Worm (Caenorhabditis elegans) whole organism, L3 larva: ENCODE measurements around the gene unc-69.

Experiments
- elt-1 ChIP-seq: fragments of 150-350 bp; optimal IDR thresholded peaks from 2 replicates; lab custom pipeline; 2014; ENCODE audit warnings: missing biosample characterization, missing genetic modification characterization
- fos-1 ChIP-seq: fragments of 150-350 bp; optimal IDR thresholded peaks from 2 replicates; lab custom pipeline; 2014; ENCODE audit warnings: missing biosample characterization, missing genetic modification characterization
- jun-1 ChIP-seq: fragments of 150-350 bp; optimal IDR thresholded peaks from 2 replicates; lab custom pipeline; 2014; ENCODE audit warnings: missing biosample characterization, missing genetic modification reagents, missing genetic modification characterization
- lin-39 ChIP-seq: fragments of 150-350 bp; optimal IDR thresholded peaks from 2 replicates; lab custom pipeline; 2018; ENCODE audit warnings: missing biosample characterization, missing genetic modification reagents, missing genetic modification characterization
- nhr-11 ChIP-seq: fragments of 150-350 bp; optimal IDR thresholded peaks from 2 replicates; lab custom pipeline; 2014; ENCODE audit warnings: missing biosample characterization, missing genetic modification characterization
- nhr-76 ChIP-seq: fragments of 150-350 bp; sonication (generic microtip); optimal IDR thresholded peaks from 5 replicates; lab custom pipeline; 2014; ENCODE audit warnings: missing biosample characterization, missing genetic modification characterization
- nhr-77 ChIP-seq: fragments of 150-350 bp; optimal IDR thresholded peaks from 2 replicates; lab custom pipeline; 2014; ENCODE audit warnings: missing biosample characterization, missing genetic modification characterization
- pha-4 ChIP-seq: fragments of 150-350 bp; optimal IDR thresholded peaks from 2 replicates; lab custom pipeline; 2014; ENCODE audit warnings: missing biosample characterization, missing genetic modification reagents, missing genetic modification characterization
- sea-2 ChIP-seq: fragments of 150-350 bp; sonication (generic microtip); optimal IDR thresholded peaks from 4 replicates; lab custom pipeline; 2014; ENCODE audit warnings: missing biosample characterization, missing genetic modification reagents, missing genetic modification characterization
- ztf-11 ChIP-seq: fragments of 150-350 bp; optimal IDR thresholded peaks from 2 replicates; lab custom pipeline; 2014; ENCODE audit warnings: missing biosample characterization, missing genetic modification characterization

DNA sequence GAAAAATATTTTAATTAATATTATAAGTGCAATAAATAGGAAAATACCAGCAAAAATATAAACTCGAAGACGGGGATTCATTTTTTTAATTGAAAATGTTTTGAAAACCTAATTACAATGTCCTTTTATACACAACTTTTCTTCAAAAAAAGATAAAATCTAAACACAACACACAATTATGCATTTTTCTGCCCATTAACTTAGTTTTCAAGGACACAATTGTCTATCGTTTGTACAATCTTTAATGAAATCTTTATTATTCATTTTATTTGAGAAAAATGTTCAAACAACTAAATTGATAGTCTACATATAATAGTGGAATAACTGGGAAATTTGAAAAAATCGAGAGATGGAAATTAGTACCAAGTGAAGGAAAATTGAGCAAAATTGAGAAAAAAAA is 12.7 kb upstream of the unc-69 start, which contains the start of gene T07A5.1:
- TF ChIP-seq elt-1 (tag; lab: Kevin White, UChicago) (peak; percentile 80), nhr-76 (no peak), lin-39 (tag; lab: Kevin White, UChicago) (no peak), nhr-77 (tag; lab: Kevin White, UChicago) (no peak), ztf-11 (tag; lab: Kevin White, UChicago) (no peak), fos-1 (tag; lab: Kevin White, UChicago) (no peak), sea-2 (no peak), pha-4 (tag; lab: Kevin White, UChicago) (no peak), jun-1 (tag; lab: Kevin White, UChicago) (no peak), nhr-11 (tag; lab: Kevin White, UChicago) (no peak)
